Fruit fly (Drosophila melanogaster) whole organism, embryonic: ENCODE data around the gene CheA75a.
A peak's percentile ranks its signal among the peaks of the same experiment; 100 is the strongest.

Experiments used
- Aef1 ChIP-seq: fragments of 200-800 bp; sonication (Bioruptor generic); IDR thresholded peaks from 3 replicates; pipeline ENCODE4 v1.3.6; 2022; ENCODE audit warnings: missing biosample characterization, missing genetic modification characterization
- CG10543 ChIP-seq: fragments of 200-800 bp; sonication (Bioruptor generic); optimal IDR thresholded peaks from 3 replicates; lab custom pipeline; 2017; ENCODE audit warnings: missing biosample characterization, mild to moderate bottlenecking, missing genetic modification characterization, moderate library complexity
- CG11560 ChIP-seq: fragments of 200-800 bp; sonication (Bioruptor generic); IDR thresholded peaks from 3 replicates; pipeline ENCODE4 v1.3.6; 2022; ENCODE audit warnings: missing biosample characterization, missing genetic modification characterization
- CG13894 ChIP-seq: fragments of 200-800 bp; sonication (Bioruptor generic); optimal IDR thresholded peaks from 3 replicates; lab custom pipeline; 2018; ENCODE audit warnings: missing biosample characterization, mild to moderate bottlenecking, missing genetic modification characterization, moderate library complexity
- CG14667 ChIP-seq: fragments of 200-800 bp; sonication (Bioruptor generic); IDR thresholded peaks from 2 replicates; pipeline ENCODE4 v1.3.6; 2022; ENCODE audit warnings: missing biosample characterization, missing genetic modification characterization
- CG17568 ChIP-seq: fragments of 200-800 bp; sonication (Bioruptor generic); optimal IDR thresholded peaks from 2 replicates; lab custom pipeline; 2018; ENCODE audit warnings: missing biosample characterization, mild to moderate bottlenecking, missing genetic modification characterization, moderate library complexity
- CG17912 ChIP-seq: fragments of 200-800 bp; sonication (Bioruptor generic); optimal IDR thresholded peaks from 2 replicates; lab custom pipeline; 2018; ENCODE audit warnings: missing biosample characterization, mild to moderate bottlenecking, missing genetic modification characterization
- CG18764 ChIP-seq: fragments of 200-800 bp; sonication (Bioruptor generic); optimal IDR thresholded peaks from 3 replicates; lab custom pipeline; 2016; ENCODE audit warnings: missing biosample characterization, missing genetic modification characterization
- CG4404 ChIP-seq: fragments of 200-800 bp; sonication (Bioruptor generic); IDR thresholded peaks from 2 replicates; pipeline ENCODE4 v1.3.6; 2022; ENCODE audit warnings: missing biosample characterization, missing genetic modification characterization
- CG5180 ChIP-seq: fragments of 200-800 bp; sonication (Bioruptor generic); optimal IDR thresholded peaks from 3 replicates; lab custom pipeline; 2017; ENCODE audit warnings: missing biosample characterization, missing genetic modification characterization, mild to moderate bottlenecking, moderate library complexity, missing genetic modification reagents
- CG5953 ChIP-seq: fragments of 200-800 bp; sonication (Bioruptor generic); IDR thresholded peaks from 2 replicates; pipeline ENCODE4 v1.3.6; 2022; ENCODE audit warnings: missing biosample characterization, missing genetic modification characterization
- CG7271 ChIP-seq: fragments of 200-800 bp; sonication (Bioruptor generic); optimal IDR thresholded peaks from 2 replicates; lab custom pipeline; 2018; ENCODE audit warnings: missing biosample characterization, mild to moderate bottlenecking, missing genetic modification characterization, moderate library complexity
- CG7556 ChIP-seq: fragments of 200-800 bp; sonication (Bioruptor generic); optimal IDR thresholded peaks from 2 replicates; lab custom pipeline; 2017; ENCODE audit warnings: missing biosample characterization, mild to moderate bottlenecking, missing genetic modification characterization
- CG7745 ChIP-seq: fragments of 200-800 bp; sonication (Bioruptor generic); optimal IDR thresholded peaks from 2 replicates; lab custom pipeline; 2018; ENCODE audit warnings: missing biosample characterization, mild to moderate bottlenecking, missing genetic modification characterization, moderate library complexity
- CG8089 ChIP-seq: fragments of 200-800 bp; sonication (Bioruptor generic); optimal IDR thresholded peaks from 3 replicates; lab custom pipeline; 2016; ENCODE audit warnings: missing biosample characterization, missing genetic modification characterization
- CG8478 ChIP-seq: fragments of >200 bp; optimal IDR thresholded peaks from 2 replicates; lab custom pipeline; 2018
- CG9215 ChIP-seq: fragments of 200-800 bp; sonication (Bioruptor generic); IDR thresholded peaks from 2 replicates; pipeline ENCODE4 v1.3.6; 2022; ENCODE audit warnings: missing biosample characterization, missing genetic modification characterization
- CTCF ChIP-seq: fragments of 200-800 bp; sonication (Bioruptor generic); optimal IDR thresholded peaks from 2 replicates; lab custom pipeline; 2017; ENCODE audit warnings: missing biosample characterization, mild to moderate bottlenecking, missing genetic modification characterization, moderate library complexity
- D ChIP-seq, 2 experiments: fragments of 200-800 bp in 1 of 2; fragments of >200 bp in 1 of 2; sonication (Bioruptor generic) in 1 of 2; optimal IDR thresholded peaks; 2 replicates in 1 of 2; 3 replicates in 1 of 2; lab custom pipeline; 2017; ENCODE audit warnings: mild to moderate bottlenecking in 1 of 2, missing biosample characterization in 1 of 2, missing genetic modification characterization in 1 of 2, missing genetic modification reagents in 1 of 2
- E2f2 ChIP-seq: fragments of 200-800 bp; sonication (Bioruptor generic); IDR thresholded peaks from 2 replicates; pipeline ENCODE4 v1.3.6; 2022; ENCODE audit warnings: missing biosample characterization, missing genetic modification characterization
- H15 ChIP-seq: fragments of 200-800 bp; sonication (Bioruptor generic); IDR thresholded peaks from 3 replicates; pipeline ENCODE4 v1.3.6; 2022; ENCODE audit warnings: missing biosample characterization, missing genetic modification characterization
- H2.0 ChIP-seq: fragments of 200-800 bp; sonication (Bioruptor generic); IDR thresholded peaks from 2 replicates; pipeline ENCODE4 v1.3.6; 2022; ENCODE audit warnings: missing biosample characterization, missing genetic modification characterization
- HLH3B ChIP-seq: fragments of 200-800 bp; sonication (Bioruptor generic); IDR thresholded peaks from 2 replicates; pipeline ENCODE4 v1.3.6; 2022; ENCODE audit warnings: missing biosample characterization, missing genetic modification characterization
- HLH54F ChIP-seq: fragments of 200-800 bp; sonication (Bioruptor generic); optimal IDR thresholded peaks from 3 replicates; lab custom pipeline; 2016; ENCODE audit warnings: missing biosample characterization, missing genetic modification characterization
- HmgZ ChIP-seq: fragments of 200-800 bp; sonication (Bioruptor generic); optimal IDR thresholded peaks from 2 replicates; lab custom pipeline; 2018; ENCODE audit warnings: missing biosample characterization, mild to moderate bottlenecking, missing genetic modification characterization
- Hr39 ChIP-seq: fragments of >200 bp; optimal IDR thresholded peaks from 2 replicates; lab custom pipeline; 2017
- MESR4 ChIP-seq: fragments of 200-800 bp; sonication (Bioruptor generic); optimal IDR thresholded peaks from 2 replicates; lab custom pipeline; 2018; ENCODE audit warnings: missing biosample characterization, mild to moderate bottlenecking, missing genetic modification characterization, moderate library complexity
- Nf-YA ChIP-seq: fragments of 200-800 bp; sonication (Bioruptor generic); IDR thresholded peaks from 2 replicates; pipeline ENCODE4 v1.3.6; 2022; ENCODE audit warnings: missing biosample characterization, missing genetic modification characterization
- Nf-YC ChIP-seq: fragments of 200-800 bp; optimal IDR thresholded peaks from 3 replicates; lab custom pipeline; 2019; ENCODE audit warnings: missing biosample characterization, mild to moderate bottlenecking, missing genetic modification characterization, moderate library complexity
- Six4 ChIP-seq: fragments of 200-800 bp; sonication (Bioruptor generic); optimal IDR thresholded peaks from 2 replicates; lab custom pipeline; 2016; ENCODE audit warnings: missing biosample characterization, missing genetic modification characterization
- Usf ChIP-seq: fragments of 200-800 bp; sonication (Bioruptor generic); optimal IDR thresholded peaks from 2 replicates; lab custom pipeline; 2017; ENCODE audit warnings: missing genotype, missing biosample characterization, missing genetic modification characterization
- Vsx1 ChIP-seq: fragments of 200-800 bp; sonication (Bioruptor generic); optimal IDR thresholded peaks from 2 replicates; lab custom pipeline; 2017; ENCODE audit warnings: missing biosample characterization, mild to moderate bottlenecking, missing genetic modification characterization, missing genetic modification reagents
- amos ChIP-seq: fragments of 200-800 bp; sonication (Bioruptor generic); IDR thresholded peaks from 2 replicates; pipeline ENCODE4 v1.3.6; 2022; ENCODE audit warnings: missing biosample characterization, missing genetic modification characterization; ENCODE audit not compliant: partially characterized antibody
- aop ChIP-seq: fragments of 200-800 bp; sonication (Bioruptor generic); IDR thresholded peaks from 2 replicates; pipeline ENCODE4 v1.3.6; 2022; ENCODE audit warnings: missing biosample characterization, missing genetic modification characterization
- bbx ChIP-seq: fragments of 200-800 bp; sonication (Bioruptor generic); IDR thresholded peaks from 2 replicates; pipeline ENCODE4 v1.3.6; 2022; ENCODE audit warnings: missing biosample characterization, missing genetic modification characterization; ENCODE audit not compliant: partially characterized antibody
- bcd ChIP-seq: fragments of 200-800 bp; sonication (Bioruptor generic); optimal IDR thresholded peaks from 2 replicates; lab custom pipeline; 2017; ENCODE audit warnings: missing biosample characterization, mild to moderate bottlenecking, missing genetic modification characterization
- chn ChIP-seq: fragments of 200-800 bp; sonication (Bioruptor generic); optimal IDR thresholded peaks from 2 replicates; lab custom pipeline; 2016; ENCODE audit warnings: missing biosample characterization, missing genetic modification characterization
- eyg ChIP-seq: fragments of 200-800 bp; sonication (Bioruptor generic); optimal IDR thresholded peaks from 3 replicates; lab custom pipeline; 2016; ENCODE audit warnings: missing biosample characterization, missing genetic modification characterization
- gcm2 ChIP-seq: fragments of 200-800 bp; sonication (Bioruptor generic); optimal IDR thresholded peaks from 2 replicates; lab custom pipeline; 2016; ENCODE audit warnings: missing biosample characterization, missing genetic modification characterization
- hth ChIP-seq: fragments of >200 bp; optimal IDR thresholded peaks from 2 replicates; lab custom pipeline; 2017; ENCODE audit warnings: inconsistent platforms
- lab ChIP-seq: fragments of 200-800 bp; sonication (Bioruptor generic); optimal IDR thresholded peaks from 3 replicates; lab custom pipeline; 2017; ENCODE audit warnings: missing biosample characterization, missing genetic modification characterization, mild to moderate bottlenecking, moderate library complexity, missing genetic modification reagents
- lmd ChIP-seq: fragments of 200-800 bp; sonication (Bioruptor generic); IDR thresholded peaks from 2 replicates; pipeline ENCODE4 v1.3.6; 2022; ENCODE audit warnings: missing biosample characterization, missing genetic modification characterization
- luna ChIP-seq: fragments of 200-800 bp; sonication (Bioruptor generic); optimal IDR thresholded peaks from 2 replicates; lab custom pipeline; 2016; ENCODE audit warnings: missing biosample characterization, missing genetic modification characterization
- pfk ChIP-seq: fragments of 200-800 bp; sonication (Bioruptor generic); optimal IDR thresholded peaks from 2 replicates; lab custom pipeline; 2018; ENCODE audit warnings: missing biosample characterization, mild to moderate bottlenecking, missing genetic modification characterization, moderate library complexity
- pita ChIP-seq: fragments of 200-800 bp; sonication (Bioruptor generic); optimal IDR thresholded peaks from 2 replicates; lab custom pipeline; 2017; ENCODE audit warnings: missing biosample characterization, mild to moderate bottlenecking, missing genetic modification characterization
- pzg ChIP-seq: fragments of 200-800 bp; sonication (Bioruptor generic); optimal IDR thresholded peaks from 3 replicates; lab custom pipeline; 2018; ENCODE audit warnings: missing biosample characterization, mild to moderate bottlenecking, missing genetic modification characterization, moderate library complexity
- sc ChIP-seq, 3 experiments: fragments of >200 bp in 2 of 3; fragments of 200-800 bp in 1 of 3; sonication (Bioruptor generic) in 1 of 3; optimal IDR thresholded peaks; 2 replicates in 2 of 3; 3 replicates in 1 of 3; lab custom pipeline; 2017; ENCODE audit warnings: mild to moderate bottlenecking in 1 of 3, missing biosample characterization in 1 of 3, missing genetic modification characterization in 1 of 3, missing genetic modification reagents in 1 of 3
- shn ChIP-seq: fragments of 200-800 bp; sonication (Bioruptor generic); optimal IDR thresholded peaks from 3 replicates; lab custom pipeline; 2016; ENCODE audit warnings: missing biosample characterization, missing genetic modification characterization
- tna ChIP-seq: fragments of 200-800 bp; sonication (Bioruptor generic); IDR thresholded peaks from 2 replicates; pipeline ENCODE4 v1.3.6; 2022; ENCODE audit warnings: missing biosample characterization, missing genetic modification characterization; ENCODE audit not compliant: partially characterized antibody
- zfh2 ChIP-seq: fragments of 200-800 bp; sonication (Bioruptor generic); optimal IDR thresholded peaks from 2 replicates; lab custom pipeline; 2016; ENCODE audit warnings: missing biosample characterization, missing genetic modification characterization

The CheA75a gene

dm6 chr3L:18235825-18236647 is 15.9 kb upstream of the CheA75a start (continued):
- TF ChIP-seq Nf-YA (peak; percentile 64), CG4404 (GFP tag; lab: Robert Waterston, UW) (peak; percentile 84), HLH54F (GFP tag; lab: Kevin White, UChicago) (peak; percentile 69), HmgZ (tag; lab: Kevin White, UChicago) (peak; percentile 15), sc (optimal IDR thresholded peaks at IDR 0.05; lab: Kevin White, UChicago) (no peak), sc (GFP tag; optimal IDR thresholded peaks at IDR 0.05; lab: Kevin White, UChicago) (peak; percentile 84), CG5180 (GFP tag; lab: Kevin White, UChicago) (peak; percentile 46), CG18764 (GFP tag; lab: Kevin White, UChicago) (peak; percentile 83), shn (GFP tag; lab: Kevin White, UChicago) (peak; percentile 88), CG17912 (GFP tag; lab: Kevin White, UChicago) (no peak), amos (no peak), CG7745 (tag; lab: Kevin White, UChicago) (peak; percentile 86), H2.0 (GFP tag; lab: Robert Waterston, UW) (peak; percentile 82), chn (GFP tag; lab: Kevin White, UChicago) (peak; percentile 95), CTCF (GFP tag; lab: Kevin White, UChicago) (no peak), CG11560 (no peak), lmd (GFP tag; lab: Robert Waterston, UW) (peak; percentile 79), Vsx1 (peak; percentile 47), CG8089 (peak; percentile 90), E2f2 (GFP tag; lab: Robert Waterston, UW) (peak; percentile 48; the same call in 1 of the 2 replicates), hth (no peak), CG13894 (tag; lab: Kevin White, UChicago) (no peak), CG8478 (lab: Kevin White, UChicago) (no peak), CG5953 (peak; percentile 79), MESR4 (GFP tag; lab: Kevin White, UChicago) (peak; percentile 21), bbx (GFP tag; lab: Robert Waterston, UW) (no peak), Hr39 (lab: Kevin White, UChicago) (no peak), Usf (peak; percentile 89), pfk (GFP tag; lab: Kevin White, UChicago) (no peak), eyg (GFP tag; lab: Kevin White, UChicago) (no peak), aop (GFP tag; lab: Robert Waterston, UW) (peak; percentile 49; the same call in 1 of the 2 replicates), HLH3B (peak; percentile 86), gcm2 (peak; percentile 71), CG17568 (GFP tag; lab: Kevin White, UChicago) (peak; percentile 78), pzg (GFP tag; lab: Kevin White, UChicago) (no peak), CG7556 (GFP tag; lab: Kevin White, UChicago) (peak; percentile 85), Nf-YC (tag; lab: Kevin White, UChicago) (peak; percentile 27), zfh2 (GFP tag; lab: Kevin White, UChicago) (no peak), Aef1 (GFP tag; lab: Robert Waterston, UW) (peak; percentile 68), CG9215 (GFP tag; lab: Robert Waterston, UW) (peak; percentile 44), CG7271 (tag; lab: Kevin White, UChicago) (peak; percentile 56), CG14667 (peak; percentile 71), H15 (peak; percentile 85), pita (GFP tag; lab: Kevin White, UChicago) (no peak), tna (GFP tag; lab: Robert Waterston, UW) (no peak), D (optimal IDR thresholded peaks at IDR 0.05; lab: Kevin White, UChicago) (no peak), D (GFP tag; optimal IDR thresholded peaks at IDR 0.05; lab: Kevin White, UChicago) (peak; percentile 84), CG10543 (GFP tag; lab: Kevin White, UChicago) (peak; percentile 20), luna (GFP tag; lab: Kevin White, UChicago) (no peak), bcd (GFP tag; lab: Kevin White, UChicago) (peak; percentile 72), Six4 (peak; percentile 88), lab (peak; percentile 61)
